Fruit fly (Drosophila melanogaster) Kc167 (cell line): Measurements from ENCODE around the gene for.

Experiments used
- Myc ChIP-seq: fragments of >200 bp; optimal IDR thresholded peaks from 2 replicates; lab custom pipeline; 2017; ENCODE audit warnings: missing external identifiers
- Sin3A ChIP-seq: fragments of >200 bp; optimal IDR thresholded peaks from 2 replicates; lab custom pipeline; 2018; ENCODE audit warnings: missing external identifiers
- h ChIP-seq: fragments of >200 bp; optimal IDR thresholded peaks from 3 replicates; lab custom pipeline; 2018; ENCODE audit warnings: missing external identifiers
- insv ChIP-seq: fragments of >200 bp; optimal IDR thresholded peaks from 3 replicates; lab custom pipeline; 2018; ENCODE audit warnings: missing external identifiers
- psq ChIP-seq: fragments of >200 bp; optimal IDR thresholded peaks from 2 replicates; lab custom pipeline; 2017; ENCODE audit warnings: missing external identifiers
- ttk ChIP-seq: sonication (Bioruptor generic); optimal IDR thresholded peaks from 2 replicates; lab custom pipeline; 2017; ENCODE audit warnings: missing external identifiers

Gene for

dm6 chr2L:3639924-3640323, 16.8 kb downstream of the for start:
- TF ChIP-seq Sin3A (lab: Kevin White, UChicago) (no peak), insv (lab: Kevin White, UChicago) (no peak), ttk (lab: Kevin White, UChicago) (no peak), h (lab: Kevin White, UChicago) (no peak), psq (lab: Kevin White, UChicago) (no peak), Myc (lab: Kevin White, UChicago) (no peak)

- no peak for TF ChIP-seq h (lab: Kevin White, UChicago)
- TF ChIP-seq Sin3A (lab: Kevin White, UChicago): no peak
- TF ChIP-seq insv (lab: Kevin White, UChicago): no peak
- no peak for TF ChIP-seq psq (lab: Kevin White, UChicago)
These were observed 21.3 kb downstream of the for start for dm6 chr2L:3635444-3635843.

dm6 chr2L:3633871-3634270, 22.9 kb downstream of the for start:
- TF ChIP-seq h (lab: Kevin White, UChicago): no peak
- TF ChIP-seq insv (lab: Kevin White, UChicago): no peak
- TF ChIP-seq ttk (lab: Kevin White, UChicago): no peak
- no peak for TF ChIP-seq Myc (lab: Kevin White, UChicago)
- TF ChIP-seq Sin3A (lab: Kevin White, UChicago): no peak
- no peak for TF ChIP-seq psq (lab: Kevin White, UChicago)

- TF ChIP-seq insv (lab: Kevin White, UChicago) (no peak), Sin3A (lab: Kevin White, UChicago) (no peak), ttk (lab: Kevin White, UChicago) (no peak), psq (lab: Kevin White, UChicago) (no peak), h (lab: Kevin White, UChicago) (no peak), Myc (lab: Kevin White, UChicago) (no peak)
These were observed 24.5 kb downstream of the for start for dm6 chr2L:3632047-3632880.

- TF ChIP-seq Sin3A (lab: Kevin White, UChicago): no peak
- no peak for TF ChIP-seq insv (lab: Kevin White, UChicago)
- TF ChIP-seq Myc (lab: Kevin White, UChicago): no peak
- TF ChIP-seq h (lab: Kevin White, UChicago): no peak
- no peak for TF ChIP-seq psq (lab: Kevin White, UChicago)
- no peak for TF ChIP-seq ttk (lab: Kevin White, UChicago)
These were observed 25.3 kb downstream of the for start for dm6 chr2L:3631262-3632046.

- no peak for TF ChIP-seq h (lab: Kevin White, UChicago)
- no peak for TF ChIP-seq insv (lab: Kevin White, UChicago)
- no peak for TF ChIP-seq Sin3A (lab: Kevin White, UChicago)
- no peak for TF ChIP-seq psq (lab: Kevin White, UChicago)
- no peak for TF ChIP-seq ttk (lab: Kevin White, UChicago)
- TF ChIP-seq Myc (lab: Kevin White, UChicago): no peak
These were observed 26.0 kb downstream of the for start for dm6 chr2L:3630763-3631162.

- TF ChIP-seq insv (lab: Kevin White, UChicago) (no peak), h (lab: Kevin White, UChicago) (no peak), psq (lab: Kevin White, UChicago) (no peak), ttk (lab: Kevin White, UChicago) (no peak), Sin3A (lab: Kevin White, UChicago) (no peak), Myc (lab: Kevin White, UChicago) (no peak)
These were observed 27.3 kb downstream of the for start for dm6 chr2L:3629466-3629865.

dm6 chr2L:3628819-3629218, 27.9 kb downstream of the for start:
- TF ChIP-seq h (lab: Kevin White, UChicago) (no peak), Sin3A (lab: Kevin White, UChicago) (no peak), insv (lab: Kevin White, UChicago) (no peak), Myc (lab: Kevin White, UChicago) (no peak), ttk (lab: Kevin White, UChicago) (no peak), psq (lab: Kevin White, UChicago) (no peak)

- TF ChIP-seq h (lab: Kevin White, UChicago) (no peak), insv (lab: Kevin White, UChicago) (no peak), ttk (lab: Kevin White, UChicago) (no peak), Sin3A (lab: Kevin White, UChicago) (no peak), psq (lab: Kevin White, UChicago) (no peak), Myc (lab: Kevin White, UChicago) (no peak)
These were observed 32.0 kb downstream of the for start for dm6 chr2L:3624784-3625183.

- TF ChIP-seq Myc (lab: Kevin White, UChicago): no peak
- no peak for TF ChIP-seq ttk (lab: Kevin White, UChicago)
These were observed 35.1 kb downstream of the for start, which contains the start of gene CG15418 for dm6 chr2L:3621604-3622003. TSS of gene CG15418 (minus strand) at chr2L:3621704.

dm6 chr2L:3618818-3619362, 37.9 kb downstream of the for start, which contains the start of gene Ugt36A1:
TSS of gene Ugt36A1 (plus strand) at chr2L:3619097.
- TF ChIP-seq h (lab: Kevin White, UChicago) (no peak), ttk (lab: Kevin White, UChicago) (no peak), insv (lab: Kevin White, UChicago) (no peak), Sin3A (lab: Kevin White, UChicago) (no peak), psq (lab: Kevin White, UChicago) (no peak), Myc (lab: Kevin White, UChicago) (no peak)
